Worm (Caenorhabditis elegans) whole organism, L4/young adult: ENCODE data around the gene C32D5.11.

Source experiments
- W03F9.2 ChIP-seq: fragments of 150-350 bp; optimal IDR thresholded peaks from 2 replicates; lab custom pipeline; 2014; ENCODE audit warnings: missing biosample characterization, missing genetic modification characterization
- dao-5 ChIP-seq: sonication (generic microtip); optimal IDR thresholded peaks from 2 replicates; lab custom pipeline; 2016; ENCODE audit warnings: missing genotype, missing genetic modification characterization, moderate library complexity, missing compliant biosample characterization
- him-1 ChIP-seq: sonication (generic microtip); optimal IDR thresholded peaks from 2 replicates; lab custom pipeline; 2016; ENCODE audit warnings: missing genotype, missing genetic modification reagents, missing genetic modification characterization, missing compliant biosample characterization

DNA sequence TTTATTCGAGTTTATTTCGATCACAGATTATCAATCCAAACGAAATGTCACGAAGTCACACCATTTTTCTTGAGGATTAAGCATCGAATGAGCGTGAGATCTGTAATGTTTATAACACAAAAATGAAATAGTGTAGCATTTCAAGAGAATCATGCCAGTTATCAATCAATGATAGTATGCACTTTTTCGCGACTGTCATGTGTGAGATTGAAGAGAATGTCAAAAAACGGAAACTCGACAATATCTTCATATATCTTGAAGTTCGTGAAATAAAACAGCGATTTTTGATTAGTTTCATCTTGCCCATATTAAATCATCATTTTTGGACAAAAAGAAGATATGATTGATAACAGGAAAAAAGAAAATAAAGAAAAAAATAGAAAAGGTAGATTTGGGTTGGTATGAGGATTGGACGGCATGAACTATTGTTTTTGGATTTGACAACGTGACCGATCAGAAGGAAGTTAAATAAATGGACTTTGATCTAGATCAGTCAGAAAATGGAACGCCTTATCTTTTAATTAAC is 23.9 kb upstream of the C32D5.11 start:
- no peak for TF ChIP-seq him-1
- TF ChIP-seq dao-5 = no peak
- TF ChIP-seq W03F9.2 = no peak
